Worm (Caenorhabditis elegans) whole organism, L4 larva: ENCODE measurements around the gene Y66D12A.1.

Experiments
- F37D6.2 ChIP-seq: sonication (generic microtip); optimal IDR thresholded peaks from 2 replicates; lab custom pipeline; 2016; ENCODE audit warnings: mild to moderate bottlenecking, missing genetic modification characterization, missing compliant biosample characterization
- F49E8.2 ChIP-seq: sonication (generic microtip); optimal IDR thresholded peaks from 2 replicates; lab custom pipeline; 2016; ENCODE audit warnings: missing compliant biosample characterization, mild to moderate bottlenecking, missing genetic modification characterization, borderline replicate concordance
- R02D3.7 ChIP-seq: fragments of 150-350 bp; sonication (generic microtip); optimal IDR thresholded peaks from 3 replicates; lab custom pipeline; 2014; ENCODE audit warnings: missing biosample characterization, missing genetic modification characterization
- T26A8.4 ChIP-seq: fragments of 200-800 bp; sonication (Bioruptor generic); IDR thresholded peaks from 2 replicates; pipeline ENCODE4 v1.3.6; 2022; ENCODE audit warnings: missing genetic modification characterization, missing compliant biosample characterization
- Y48G9A.11 ChIP-seq: fragments of 200-800 bp; sonication (Bioruptor generic); IDR thresholded peaks from 2 replicates; pipeline ENCODE4 v1.3.6; 2022; ENCODE audit warnings: missing genetic modification reagents, missing genetic modification characterization, missing compliant biosample characterization
- ceh-20 ChIP-seq: fragments of 200-800 bp; sonication (Bioruptor generic); IDR thresholded peaks from 2 replicates; pipeline ENCODE4 v1.3.6; 2022; ENCODE audit warnings: missing genetic modification reagents, missing genetic modification characterization, missing compliant biosample characterization
- ceh-44 ChIP-seq: fragments of 200-800 bp; sonication (Bioruptor generic); IDR thresholded peaks from 2 replicates; pipeline ENCODE4 v1.3.6; 2022; ENCODE audit warnings: missing genetic modification reagents, missing genetic modification characterization, missing compliant biosample characterization
- ceh-62 ChIP-seq: sonication (generic microtip); optimal IDR thresholded peaks from 2 replicates; lab custom pipeline; 2017; ENCODE audit warnings: missing biosample characterization, missing genetic modification characterization
- cey-2 ChIP-seq: sonication (generic microtip); optimal IDR thresholded peaks from 3 replicates; lab custom pipeline; 2017; ENCODE audit warnings: missing genetic modification characterization, mild to moderate bottlenecking, missing compliant biosample characterization, antibody characterized with exemption, borderline replicate concordance; ENCODE audit not compliant: insufficient read depth
- daf-16 ChIP-seq, 3 experiments: sonication (generic microtip); optimal IDR thresholded peaks; 2 replicates each; lab custom pipeline; 2016 to 2017; ENCODE audit warnings: missing genetic modification characterization in 3 of 3, missing genetic modification reagents in 3 of 3, mild to moderate bottlenecking in 2 of 3, missing compliant biosample characterization in 2 of 3, missing biosample characterization in 1 of 3, moderate library complexity in 1 of 3
- daf-19 ChIP-seq: fragments of 200-800 bp; sonication (Bioruptor generic); conservative IDR thresholded peaks from 2 replicates; pipeline ENCODE4 v1.3.6; 2022; ENCODE audit warnings: missing genetic modification characterization, missing compliant biosample characterization
- dmd-9 ChIP-seq: fragments of 200-800 bp; sonication (Bioruptor generic); IDR thresholded peaks from 2 replicates; pipeline ENCODE4 v1.3.6; 2022; ENCODE audit warnings: missing genetic modification reagents, missing genetic modification characterization, missing compliant biosample characterization
- dpl-1 ChIP-seq: fragments of 150-350 bp; optimal IDR thresholded peaks from 2 replicates; lab custom pipeline; 2014; ENCODE audit warnings: missing biosample characterization, missing genetic modification reagents, missing genetic modification characterization
- hlh-11 ChIP-seq: fragments of 200-800 bp; sonication (Bioruptor generic); optimal IDR thresholded peaks from 2 replicates; lab custom pipeline; 2018; ENCODE audit warnings: mild to moderate bottlenecking, missing genetic modification characterization, missing compliant biosample characterization
- hlh-30 ChIP-seq: sonication (generic microtip); optimal IDR thresholded peaks from 2 replicates; lab custom pipeline; 2017; ENCODE audit warnings: antibody characterized with exemption, mild to moderate bottlenecking, missing genetic modification characterization, missing compliant biosample characterization; ENCODE audit not compliant: insufficient read depth
- lim-7 ChIP-seq: fragments of 200-800 bp; sonication (Bioruptor generic); IDR thresholded peaks from 2 replicates; pipeline ENCODE4 v1.3.6; 2022; ENCODE audit warnings: missing genetic modification characterization, missing compliant biosample characterization
- lin-29 ChIP-seq: fragments of 200-800 bp; sonication (Bioruptor generic); IDR thresholded peaks from 2 replicates; pipeline ENCODE4 v1.3.6; 2022; ENCODE audit warnings: missing genetic modification reagents, missing genetic modification characterization, missing compliant biosample characterization
- lin-38 ChIP-seq: fragments of 200-800 bp; sonication (Bioruptor generic); IDR thresholded peaks from 2 replicates; pipeline ENCODE4 v1.3.6; 2022; ENCODE audit warnings: missing genetic modification reagents, missing genetic modification characterization, missing compliant biosample characterization
- lir-3 ChIP-seq: sonication (generic microtip); optimal IDR thresholded peaks from 2 replicates; lab custom pipeline; 2016; ENCODE audit warnings: mild to moderate bottlenecking, missing genetic modification characterization, missing compliant biosample characterization
- lsy-2 ChIP-seq, 2 experiments: fragments of 150-350 bp in 1 of 2; sonication (generic microtip) in 1 of 2; optimal IDR thresholded peaks; 2 replicates each; lab custom pipeline; 2014 to 2017; ENCODE audit warnings: missing biosample characterization in 2 of 2, missing genetic modification characterization in 2 of 2
- madf-5 ChIP-seq, 2 experiments: fragments of 200-800 bp; sonication (Bioruptor generic); IDR thresholded peaks; 2 replicates each; pipeline ENCODE4 v1.3.6; 2022; ENCODE audit warnings: missing compliant biosample characterization in 2 of 2, missing genetic modification characterization in 2 of 2
- madf-9 ChIP-seq: fragments of 200-800 bp; sonication (Bioruptor generic); conservative IDR thresholded peaks from 2 replicates; pipeline ENCODE4 v1.3.6; 2022; ENCODE audit warnings: missing genetic modification reagents, missing genetic modification characterization, missing compliant biosample characterization
- mep-1 ChIP-seq: fragments of 150-350 bp; sonication (generic microtip); optimal IDR thresholded peaks from 3 replicates; lab custom pipeline; 2014; ENCODE audit warnings: missing biosample characterization, missing genetic modification characterization
- mes-2 ChIP-seq: sonication (generic microtip); optimal IDR thresholded peaks from 2 replicates; lab custom pipeline; 2016; ENCODE audit warnings: missing genotype, mild to moderate bottlenecking, missing genetic modification characterization, missing compliant biosample characterization; ENCODE audit not compliant: poor library complexity, severe bottlenecking
- nhr-111 ChIP-seq: fragments of 200-800 bp; sonication (Bioruptor generic); optimal IDR thresholded peaks from 2 replicates; lab custom pipeline; 2018; ENCODE audit warnings: mild to moderate bottlenecking, missing genetic modification characterization, missing compliant biosample characterization
- nhr-76 ChIP-seq: fragments of 150-350 bp; optimal IDR thresholded peaks from 2 replicates; lab custom pipeline; 2014; ENCODE audit warnings: missing biosample characterization, missing genetic modification characterization
- nhr-77 ChIP-seq: fragments of 150-350 bp; optimal IDR thresholded peaks from 2 replicates; lab custom pipeline; 2014; ENCODE audit warnings: missing biosample characterization, missing genetic modification characterization
- pha-4 ChIP-seq, 2 experiments: fragments of 150-350 bp in 1 of 2; fragments of 200-800 bp in 1 of 2; sonication (Bioruptor generic) in 1 of 2; IDR thresholded peaks in 1 of 2; optimal IDR thresholded peaks in 1 of 2; 2 replicates each; pipeline versions ENCODE4 v1.3.6 to Lab custom; 2014 to 2022; ENCODE audit warnings: missing genetic modification characterization in 2 of 2, missing genetic modification reagents in 2 of 2, missing biosample characterization in 1 of 2, missing compliant biosample characterization in 1 of 2
- pqm-1 ChIP-seq: sonication (generic microtip); optimal IDR thresholded peaks from 2 replicates; lab custom pipeline; 2017; ENCODE audit warnings: missing biosample characterization, missing genetic modification characterization
- snpc-1.2 ChIP-seq: fragments of 200-800 bp; sonication (Bioruptor generic); IDR thresholded peaks from 2 replicates; pipeline ENCODE4 v1.3.6; 2022; ENCODE audit warnings: missing genetic modification reagents, missing genetic modification characterization, missing compliant biosample characterization
- snpc-4 ChIP-seq: fragments of 150-350 bp; optimal IDR thresholded peaks from 2 replicates; lab custom pipeline; 2014; ENCODE audit warnings: missing biosample characterization, missing genetic modification characterization
- spr-3 ChIP-seq: fragments of 200-800 bp; sonication (Bioruptor generic); optimal IDR thresholded peaks from 2 replicates; lab custom pipeline; 2018; ENCODE audit warnings: mild to moderate bottlenecking, missing genetic modification characterization, missing compliant biosample characterization
- unc-130 ChIP-seq: sonication (generic microtip); optimal IDR thresholded peaks from 2 replicates; lab custom pipeline; 2016; ENCODE audit warnings: missing genetic modification reagents, missing genetic modification characterization, missing compliant biosample characterization
- zfp-2 ChIP-seq: sonication (generic microtip); optimal IDR thresholded peaks from 2 replicates; lab custom pipeline; 2016; ENCODE audit warnings: mild to moderate bottlenecking, missing genetic modification characterization, missing compliant biosample characterization
- zip-2 ChIP-seq: fragments of 150-350 bp; optimal IDR thresholded peaks from 2 replicates; lab custom pipeline; 2014; ENCODE audit warnings: missing biosample characterization, missing genetic modification characterization
- ztf-11 ChIP-seq: fragments of 150-350 bp; optimal IDR thresholded peaks from 2 replicates; lab custom pipeline; 2014; ENCODE audit warnings: missing biosample characterization, missing genetic modification characterization

The Y66D12A.1 gene

ce11 chrIII:11580428-11580885, 27.5 kb upstream of the Y66D12A.1 start, which contains the start of gene Y66D12A.7:
TSS of gene Y66D12A.7 (minus strand) at chrIII:11580478.
- TF ChIP-seq lir-3 (tag; lab: Kevin White, UChicago), result no peak
- TF ChIP-seq hlh-11 (tag; lab: Kevin White, UChicago), result no peak
- peak; percentile 79 for TF ChIP-seq dpl-1
- TF ChIP-seq lin-38 (GFP tag; lab: Robert Waterston, UW), result peak; percentile 78
- no peak for TF ChIP-seq nhr-111
- TF ChIP-seq lsy-2 (tag; optimal IDR thresholded peaks at IDR 0.05; lab: Kevin White, UChicago), result peak in 1 of 2 experiments; percentile 48
- TF ChIP-seq ceh-20, result no peak
- TF ChIP-seq mes-2 (tag; lab: Kevin White, UChicago), result peak; percentile 50

ce11 chrIII:11581372-11581771, 26.6 kb upstream of the Y66D12A.1 start, which contains the start of the genes Y66D12A.6 and ceh-92:
TSS of gene Y66D12A.6 (minus strand) at chrIII:11581402.
TSS of gene ceh-92 (plus strand) at chrIII:11581600.
- peak; percentile 57 for TF ChIP-seq lin-38 (GFP tag; lab: Robert Waterston, UW)
- peak; percentile 49; the same call in 1 of the 2 replicates for TF ChIP-seq snpc-1.2
- peak; percentile 16 for TF ChIP-seq unc-130 (GFP tag; lab: Kevin White, UChicago)
- TF ChIP-seq nhr-77 (tag; lab: Kevin White, UChicago), result no peak
- TF ChIP-seq F49E8.2 (tag; lab: Kevin White, UChicago), result peak; percentile 10
- no peak for TF ChIP-seq pqm-1
- TF ChIP-seq, all 104 proteins: peak for 4

ce11 chrIII:11582569-11582968, 25.4 kb upstream of the Y66D12A.1 start:
- no peak for TF ChIP-seq F37D6.2
- TF ChIP-seq zfp-2, result no peak
- no peak for TF ChIP-seq R02D3.7 (tag; lab: Kevin White, UChicago)
- TF ChIP-seq T26A8.4, result no peak
- TF ChIP-seq daf-19 (GFP tag; lab: Robert Waterston, UW), result no peak
- TF ChIP-seq lin-29 (GFP tag; lab: Robert Waterston, UW), result no peak
- TF ChIP-seq dmd-9, result no peak
- TF ChIP-seq pha-4 (GFP tag; IDR thresholded peaks at IDR 0.05; lab: Robert Waterston, UW), result no peak
- TF ChIP-seq pha-4 (tag; optimal IDR thresholded peaks at IDR 0.05; lab: Kevin White, UChicago), result no peak
- no peak for TF ChIP-seq mep-1 (tag; lab: Kevin White, UChicago)
- no peak for TF ChIP-seq lin-38 (GFP tag; lab: Robert Waterston, UW)
- no peak for TF ChIP-seq cey-2 (tag; lab: Kevin White, UChicago)
- no peak for TF ChIP-seq spr-3 (GFP tag; lab: Kevin White, UChicago)
- no peak for TF ChIP-seq madf-9
- no peak for TF ChIP-seq lim-7 (GFP tag; lab: Robert Waterston, UW)
- TF ChIP-seq zip-2 (tag; lab: Kevin White, UChicago), result no peak

DNA sequence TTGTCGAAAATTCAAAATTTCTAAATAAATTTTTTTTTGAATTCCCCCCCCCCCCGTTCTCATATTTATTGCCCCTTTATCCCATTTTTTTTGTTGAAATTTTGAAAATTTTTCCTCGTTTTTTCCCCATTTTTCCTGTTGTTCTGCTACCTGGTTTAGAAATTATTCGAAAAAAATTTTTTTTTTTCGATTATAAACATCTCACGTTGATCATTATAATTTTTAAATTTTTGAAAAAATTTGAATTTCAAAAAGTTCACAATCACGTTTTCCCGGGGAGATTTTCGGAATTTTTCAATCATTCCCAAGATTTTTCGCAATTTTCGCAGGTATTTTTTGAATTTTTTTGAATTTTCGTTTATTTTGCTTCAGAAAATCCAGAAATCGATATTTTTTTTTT, 19.1 kb upstream of the Y66D12A.1 start, which contains the start of gene Y66D12A.3:
Gene Y66D12A.3, plus strand, starts transcription at position 301 of the 400 bp plus-strand sequence.
- no peak for TF ChIP-seq ztf-11 (tag; lab: Kevin White, UChicago)
- no peak for TF ChIP-seq mep-1 (tag; lab: Kevin White, UChicago)
- no peak for TF ChIP-seq snpc-4 (tag; lab: Kevin White, UChicago)
- TF ChIP-seq lim-7 (GFP tag; lab: Robert Waterston, UW), result no peak
- TF ChIP-seq spr-3 (GFP tag; lab: Kevin White, UChicago), result no peak

- no peak for TF ChIP-seq zip-2 (tag; lab: Kevin White, UChicago)
- TF ChIP-seq nhr-77 (tag; lab: Kevin White, UChicago), result no peak
- no peak for TF ChIP-seq Y48G9A.11 (GFP tag; lab: Robert Waterston, UW)
- TF ChIP-seq nhr-76 (tag; lab: Kevin White, UChicago), result no peak
- TF ChIP-seq cey-2 (tag; lab: Kevin White, UChicago), result no peak
- no peak for TF ChIP-seq daf-16 (GFP tag; optimal IDR thresholded peaks at IDR 0.05; lab: Kevin White, UChicago)
- TF ChIP-seq daf-16 (tag; optimal IDR thresholded peaks at IDR 0.05; lab: Kevin White, UChicago), result no peak
- no peak for TF ChIP-seq hlh-30 (tag; lab: Kevin White, UChicago)
- TF ChIP-seq ceh-44 (GFP tag; lab: Robert Waterston, UW), result no peak
- TF ChIP-seq pha-4 (GFP tag; IDR thresholded peaks at IDR 0.05; lab: Robert Waterston, UW), result no peak
- TF ChIP-seq pha-4 (tag; optimal IDR thresholded peaks at IDR 0.05; lab: Kevin White, UChicago), result no peak
- no peak for TF ChIP-seq madf-5 (GFP tag; IDR thresholded peaks at IDR 0.05; lab: Robert Waterston, UW)
- TF ChIP-seq ceh-62 (tag; lab: Kevin White, UChicago), result no peak
These were observed 18.7 kb upstream of the Y66D12A.1 start for ce11 chrIII:11589311-11589710.
